Fruit fly (Drosophila melanogaster): ENCODE measurements around the gene zfh1.

DNA sequence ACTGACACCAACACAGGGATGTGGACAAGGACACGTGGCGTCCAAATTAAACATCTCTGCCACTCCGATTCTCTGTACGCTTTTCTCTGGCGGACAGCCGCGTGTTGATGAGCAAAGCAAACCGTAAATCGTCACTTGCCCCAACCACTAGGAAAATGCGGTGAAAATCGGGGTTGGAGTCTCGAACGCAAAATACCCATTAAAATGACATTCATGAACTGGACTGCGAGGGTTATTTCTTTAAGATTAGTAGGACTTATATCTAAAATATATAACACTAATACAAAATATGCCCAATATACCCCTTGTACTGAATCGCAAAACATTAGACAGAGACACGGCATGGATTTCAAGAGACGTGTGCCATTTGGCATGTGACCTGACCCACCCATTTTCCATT, 47.3 kb upstream of the zfh1 start:
- TF ChIP-seq CG12659 (GFP tag; optimal IDR thresholded peaks at IDR 0.05): no peak
- no peak for TF ChIP-seq ab (GFP tag; optimal IDR thresholded peaks at IDR 0.05)
- no peak for TF ChIP-seq jumu (GFP tag; optimal IDR thresholded peaks at IDR 0.05)
- TF ChIP-seq h (optimal IDR thresholded peaks at IDR 0.05): no peak
- TF ChIP-seq Gug (GFP tag; IDR thresholded peaks at IDR 0.05): 0 out of 4 replicates have a peak, but pooled peaks have one; percentile 6
- peak; percentile 31 for TF ChIP-seq gsb-n (tag; optimal IDR thresholded peaks at IDR 0.05)
- TF ChIP-seq dimm (GFP tag; IDR thresholded peaks at IDR 0.05): no peak
- no peak for TF ChIP-seq tio (GFP tag; optimal IDR thresholded peaks at IDR 0.05)
